Worm (Caenorhabditis elegans) whole organism, young adult: Measurements from ENCODE around the gene F14H8.2.

ENCODE experiments used
- B0336.3 ChIP-seq: fragments of 200-800 bp; sonication (Bioruptor generic); IDR thresholded peaks from 2 replicates; pipeline ENCODE4 v1.3.6; 2022; ENCODE audit warnings: missing genetic modification characterization, missing compliant biosample characterization
- C06A6.2 ChIP-seq: fragments of 200-800 bp; sonication (Bioruptor generic); conservative IDR thresholded peaks from 2 replicates; pipeline ENCODE4 v1.3.6; 2022; ENCODE audit warnings: missing genetic modification characterization, missing compliant biosample characterization
- F10E7.11 ChIP-seq: sonication (generic microtip); optimal IDR thresholded peaks from 2 replicates; lab custom pipeline; 2017; ENCODE audit warnings: mild to moderate bottlenecking, missing genetic modification characterization, moderate library complexity, missing compliant biosample characterization
- F22D6.2 ChIP-seq: sonication (generic microtip); optimal IDR thresholded peaks from 2 replicates; lab custom pipeline; 2016; ENCODE audit warnings: mild to moderate bottlenecking, missing genetic modification characterization, missing compliant biosample characterization
- F37B4.10 ChIP-seq: fragments of 200-800 bp; sonication (Bioruptor generic); IDR thresholded peaks from 2 replicates; pipeline ENCODE4 v1.3.6; 2022; ENCODE audit warnings: missing genetic modification characterization, missing compliant biosample characterization
- F55B11.4 ChIP-seq: sonication (generic microtip); optimal IDR thresholded peaks from 2 replicates; lab custom pipeline; 2016; ENCODE audit warnings: missing compliant biosample characterization, missing genetic modification characterization, borderline replicate concordance; ENCODE audit not compliant: insufficient read depth
- F57A8.1 ChIP-seq: fragments of 200-800 bp; sonication (Bioruptor generic); optimal IDR thresholded peaks from 2 replicates; lab custom pipeline; 2018; ENCODE audit warnings: mild to moderate bottlenecking, missing genetic modification characterization, moderate library complexity, missing compliant biosample characterization
- T07F8.4 ChIP-seq: sonication (generic microtip); optimal IDR thresholded peaks from 2 replicates; lab custom pipeline; 2016; ENCODE audit warnings: mild to moderate bottlenecking, missing genetic modification characterization, moderate library complexity, missing compliant biosample characterization
- Y53F4B.3 ChIP-seq: fragments of 200-800 bp; sonication (Bioruptor generic); IDR thresholded peaks from 2 replicates; pipeline ENCODE4 v1.3.6; 2022; ENCODE audit warnings: missing genetic modification reagents, missing genetic modification characterization, missing compliant biosample characterization
- Y67H2A.10 ChIP-seq: fragments of 200-800 bp; sonication (Bioruptor generic); conservative IDR thresholded peaks from 2 replicates; pipeline ENCODE4 v1.3.6; 2022; ENCODE audit warnings: missing genetic modification reagents, missing genetic modification characterization, missing compliant biosample characterization
- Y79H2A.3 ChIP-seq: fragments of 200-800 bp; sonication (Bioruptor generic); conservative IDR thresholded peaks from 2 replicates; pipeline ENCODE4 v1.3.6; 2022; ENCODE audit warnings: missing genetic modification reagents, missing genetic modification characterization, missing compliant biosample characterization
- Y95B8A.8 ChIP-seq: fragments of 200-800 bp; sonication (Bioruptor generic); IDR thresholded peaks from 2 replicates; pipeline ENCODE4 v1.3.6; 2022; ENCODE audit warnings: missing genetic modification reagents, missing genetic modification characterization, missing compliant biosample characterization
- attf-3 ChIP-seq: fragments of 200-800 bp; sonication (Bioruptor generic); conservative IDR thresholded peaks from 2 replicates; pipeline ENCODE4 v1.3.6; 2022; ENCODE audit warnings: missing genetic modification reagents, missing genetic modification characterization, missing compliant biosample characterization
- attf-5 ChIP-seq: fragments of 200-800 bp; sonication (Bioruptor generic); optimal IDR thresholded peaks from 2 replicates; lab custom pipeline; 2018; ENCODE audit warnings: mild to moderate bottlenecking, missing genetic modification characterization, missing compliant biosample characterization
- bed-1 ChIP-seq: fragments of 200-800 bp; sonication (Bioruptor generic); IDR thresholded peaks from 2 replicates; pipeline ENCODE4 v1.3.6; 2022; ENCODE audit warnings: missing genetic modification reagents, missing genetic modification characterization, missing compliant biosample characterization
- ccch-3 ChIP-seq: fragments of 200-800 bp; sonication (Bioruptor generic); optimal IDR thresholded peaks from 2 replicates; lab custom pipeline; 2018; ENCODE audit warnings: mild to moderate bottlenecking, missing genetic modification characterization, missing compliant biosample characterization
- cebp-1 ChIP-seq, 2 experiments: fragments of 200-800 bp in 1 of 2; sonication (Bioruptor generic) in 1 of 2; sonication (generic microtip) in 1 of 2; IDR thresholded peaks in 1 of 2; optimal IDR thresholded peaks in 1 of 2; 2 replicates each; pipeline versions ENCODE4 v1.3.6 to Lab custom; 2017 to 2022; ENCODE audit warnings: missing compliant biosample characterization in 2 of 2, missing genetic modification characterization in 2 of 2, mild to moderate bottlenecking in 1 of 2, missing genetic modification reagents in 1 of 2, moderate library complexity in 1 of 2
- cebp-2 ChIP-seq: fragments of 200-800 bp; sonication (Bioruptor generic); IDR thresholded peaks from 2 replicates; pipeline ENCODE4 v1.3.6; 2022; ENCODE audit warnings: missing genetic modification characterization, missing compliant biosample characterization
- ceh-27 ChIP-seq: fragments of 200-800 bp; sonication (Bioruptor generic); optimal IDR thresholded peaks from 2 replicates; lab custom pipeline; 2018; ENCODE audit warnings: mild to moderate bottlenecking, missing genetic modification characterization, moderate library complexity, missing compliant biosample characterization
- dpl-1 ChIP-seq: fragments of 150-350 bp; optimal IDR thresholded peaks from 2 replicates; lab custom pipeline; 2014; ENCODE audit warnings: missing biosample characterization, missing genetic modification reagents, missing genetic modification characterization
- egl-44 ChIP-seq: fragments of 200-800 bp; sonication (Bioruptor generic); IDR thresholded peaks from 2 replicates; pipeline ENCODE4 v1.3.6; 2022; ENCODE audit warnings: missing genetic modification reagents, missing genetic modification characterization, missing compliant biosample characterization
- fkh-3 ChIP-seq: sonication (generic microtip); optimal IDR thresholded peaks from 2 replicates; lab custom pipeline; 2016; ENCODE audit warnings: mild to moderate bottlenecking, missing genetic modification characterization, missing compliant biosample characterization
- gei-17 ChIP-seq: fragments of 200-800 bp; sonication (Bioruptor generic); optimal IDR thresholded peaks from 2 replicates; lab custom pipeline; 2018; ENCODE audit warnings: mild to moderate bottlenecking, missing genetic modification characterization, missing compliant biosample characterization
- him-1 ChIP-seq: sonication (generic microtip); optimal IDR thresholded peaks from 2 replicates; lab custom pipeline; 2016; ENCODE audit warnings: missing genotype, missing genetic modification reagents, missing genetic modification characterization, missing compliant biosample characterization
- hlh-12 ChIP-seq: sonication (generic microtip); optimal IDR thresholded peaks from 2 replicates; lab custom pipeline; 2016; ENCODE audit warnings: missing genetic modification characterization, missing compliant biosample characterization
- hmg-1.2 ChIP-seq: fragments of 200-800 bp; sonication (Bioruptor generic); IDR thresholded peaks from 2 replicates; pipeline ENCODE4 v1.3.6; 2022; ENCODE audit warnings: missing genetic modification reagents, missing genetic modification characterization, missing compliant biosample characterization
- hsf-1 ChIP-seq: fragments of 200-800 bp; sonication (Bioruptor generic); IDR thresholded peaks from 2 replicates; pipeline ENCODE4 v1.3.6; 2022; ENCODE audit warnings: missing genetic modification reagents, missing genetic modification characterization, missing compliant biosample characterization
- lag-1 ChIP-seq: fragments of 200-800 bp; sonication (Bioruptor generic); IDR thresholded peaks from 2 replicates; pipeline ENCODE4 v1.3.6; 2022; ENCODE audit warnings: missing genetic modification reagents, missing genetic modification characterization, missing compliant biosample characterization
- lsl-1 ChIP-seq: fragments of 200-800 bp; sonication (Bioruptor generic); optimal IDR thresholded peaks from 2 replicates; lab custom pipeline; 2018; ENCODE audit warnings: mild to moderate bottlenecking, missing genetic modification characterization, moderate library complexity, missing compliant biosample characterization
- lsy-27 ChIP-seq: sonication (generic microtip); optimal IDR thresholded peaks from 2 replicates; lab custom pipeline; 2017; ENCODE audit warnings: missing genetic modification characterization, mild to moderate bottlenecking, missing compliant biosample characterization, antibody characterized with exemption, missing genotype, borderline replicate concordance; ENCODE audit not compliant: insufficient read depth
- madf-3 ChIP-seq: fragments of 200-800 bp; sonication (Bioruptor generic); IDR thresholded peaks from 2 replicates; pipeline ENCODE4 v1.3.6; 2022; ENCODE audit warnings: missing genetic modification reagents, missing genetic modification characterization, missing compliant biosample characterization
- mcd-1 ChIP-seq: fragments of 200-800 bp; sonication (Bioruptor generic); IDR thresholded peaks from 2 replicates; pipeline ENCODE4 v1.3.6; 2022; ENCODE audit warnings: missing genetic modification reagents, missing genetic modification characterization, missing compliant biosample characterization
- mel-28 ChIP-seq: sonication (generic microtip); optimal IDR thresholded peaks from 2 replicates; lab custom pipeline; 2016; ENCODE audit warnings: borderline replicate concordance, mild to moderate bottlenecking, missing genetic modification characterization, missing compliant biosample characterization
- nfya-1 ChIP-seq: sonication (generic microtip); optimal IDR thresholded peaks from 2 replicates; lab custom pipeline; 2017; ENCODE audit warnings: antibody characterized with exemption, missing compliant biosample characterization, missing genetic modification characterization, borderline replicate concordance; ENCODE audit not compliant: insufficient read depth
- nhr-120 ChIP-seq: fragments of 200-800 bp; sonication (Bioruptor generic); IDR thresholded peaks from 2 replicates; pipeline ENCODE4 v1.3.6; 2022; ENCODE audit warnings: missing genetic modification characterization, missing compliant biosample characterization
- nhr-80 ChIP-seq: sonication (generic microtip); optimal IDR thresholded peaks from 2 replicates; lab custom pipeline; 2016; ENCODE audit warnings: missing genetic modification characterization, missing compliant biosample characterization
- nhr-90 ChIP-seq: sonication (generic microtip); optimal IDR thresholded peaks from 2 replicates; lab custom pipeline; 2016; ENCODE audit warnings: missing genotype, mild to moderate bottlenecking, missing genetic modification characterization, missing compliant biosample characterization
- pha-4 ChIP-seq: fragments of 150-350 bp; sonication (generic microtip); optimal IDR thresholded peaks from 2 replicates; lab custom pipeline; 2014; ENCODE audit warnings: missing biosample characterization, missing genetic modification reagents, missing genetic modification characterization
- rcor-1 ChIP-seq: fragments of 200-800 bp; sonication (Bioruptor generic); IDR thresholded peaks from 2 replicates; pipeline ENCODE4 v1.3.6; 2022; ENCODE audit warnings: missing genetic modification reagents, missing genetic modification characterization, missing compliant biosample characterization
- repo-1 ChIP-seq: sonication (generic microtip); optimal IDR thresholded peaks from 2 replicates; lab custom pipeline; 2017; ENCODE audit warnings: mild to moderate bottlenecking, missing genetic modification characterization, missing compliant biosample characterization
- snpc-1.1 ChIP-seq: sonication (generic microtip); optimal IDR thresholded peaks from 2 replicates; lab custom pipeline; 2017; ENCODE audit warnings: missing genetic modification characterization, mild to moderate bottlenecking, missing compliant biosample characterization, antibody characterized with exemption, moderate library complexity, missing genotype, missing genetic modification reagents; ENCODE audit not compliant: insufficient read depth
- snpc-3.4 ChIP-seq: sonication (generic microtip); optimal IDR thresholded peaks from 2 replicates; lab custom pipeline; 2017; ENCODE audit warnings: missing genetic modification characterization, mild to moderate bottlenecking, missing compliant biosample characterization, antibody characterized with exemption, moderate library complexity, missing genotype, missing genetic modification reagents
- sptf-2 ChIP-seq: fragments of 200-800 bp; sonication (Bioruptor generic); optimal IDR thresholded peaks from 2 replicates; lab custom pipeline; 2018; ENCODE audit warnings: mild to moderate bottlenecking, missing genetic modification characterization, missing compliant biosample characterization
- xnd-1 ChIP-seq: sonication (generic microtip); optimal IDR thresholded peaks from 2 replicates; lab custom pipeline; 2016; ENCODE audit warnings: missing genotype, missing genetic modification reagents, missing genetic modification characterization, missing compliant biosample characterization
- zfh-2 ChIP-seq: fragments of 200-800 bp; sonication (Bioruptor generic); conservative IDR thresholded peaks from 2 replicates; pipeline ENCODE4 v1.3.6; 2022; ENCODE audit warnings: missing genetic modification reagents, missing genetic modification characterization, missing compliant biosample characterization
- zim-3 ChIP-seq: sonication (generic microtip); optimal IDR thresholded peaks from 2 replicates; lab custom pipeline; 2017; ENCODE audit warnings: mild to moderate bottlenecking, missing genetic modification characterization, moderate library complexity, missing compliant biosample characterization
- ztf-18 ChIP-seq: sonication (generic microtip); optimal IDR thresholded peaks from 2 replicates; lab custom pipeline; 2016; ENCODE audit warnings: missing genotype, mild to moderate bottlenecking, missing genetic modification characterization, missing compliant biosample characterization
- ztf-3 ChIP-seq: fragments of 200-800 bp; sonication (Bioruptor generic); optimal IDR thresholded peaks from 2 replicates; lab custom pipeline; 2018; ENCODE audit warnings: mild to moderate bottlenecking, missing genetic modification characterization, missing compliant biosample characterization

Gene F14H8.2

DNA sequence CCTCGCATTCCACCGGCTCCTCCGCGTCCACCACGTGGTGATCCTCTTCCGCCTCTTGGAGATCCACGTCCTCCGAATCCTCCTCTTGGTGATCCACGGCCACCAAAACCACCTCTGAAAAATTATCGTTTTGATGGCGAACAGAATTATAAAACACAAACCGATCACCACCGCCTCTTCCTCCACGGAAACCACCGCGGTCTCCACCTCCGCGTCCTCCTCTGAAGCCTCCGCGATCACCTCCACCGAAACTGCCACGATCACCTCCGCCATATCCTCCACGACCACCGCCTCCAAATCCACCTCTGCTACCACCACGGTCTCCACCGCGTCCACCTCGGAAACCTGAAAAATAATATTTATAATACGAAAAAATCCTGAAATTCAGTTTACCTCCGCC is 18.6 kb downstream of the F14H8.2 start (continued):
- TF ChIP-seq Y67H2A.10 (GFP tag; lab: Robert Waterston, UW) (no peak), sptf-2 (GFP tag; lab: Kevin White, UChicago) (peak; percentile 2), zim-3 (no peak), ccch-3 (GFP tag; lab: Kevin White, UChicago) (no peak), dpl-1 (GFP tag; lab: Kevin White, UChicago) (no peak), nhr-120 (GFP tag; lab: Robert Waterston, UW) (no peak), hmg-1.2 (GFP tag; lab: Robert Waterston, UW) (no peak), Y53F4B.3 (GFP tag; lab: Robert Waterston, UW) (no peak), hlh-12 (tag; lab: Kevin White, UChicago) (no peak), snpc-1.1 (tag; lab: Kevin White, UChicago) (no peak), rcor-1 (GFP tag; lab: Robert Waterston, UW) (no peak), cebp-2 (no peak), F10E7.11 (tag; lab: Kevin White, UChicago) (no peak), hsf-1 (GFP tag; lab: Robert Waterston, UW) (peak; percentile 5; the same call in 1 of the 2 replicates), lag-1 (GFP tag; lab: Robert Waterston, UW) (no peak), gei-17 (GFP tag; lab: Kevin White, UChicago) (no peak), fkh-3 (tag; lab: Kevin White, UChicago) (no peak), B0336.3 (no peak), ceh-27 (no peak), lsl-1 (GFP tag; lab: Kevin White, UChicago) (no peak), Y79H2A.3 (no peak), madf-3 (no peak), attf-3 (no peak), C06A6.2 (GFP tag; lab: Robert Waterston, UW) (no peak), attf-5 (no peak), him-1 (no peak), nhr-80 (tag; lab: Kevin White, UChicago) (no peak), F37B4.10 (no peak), pha-4 (tag; lab: Kevin White, UChicago) (no peak), bed-1 (GFP tag; lab: Robert Waterston, UW) (no peak), cebp-1 (GFP tag; IDR thresholded peaks at IDR 0.05; lab: Robert Waterston, UW) (no peak), cebp-1 (tag; optimal IDR thresholded peaks at IDR 0.05; lab: Kevin White, UChicago) (no peak), lsy-27 (tag; lab: Kevin White, UChicago) (no peak), F57A8.1 (GFP tag; lab: Kevin White, UChicago) (peak; percentile 20), T07F8.4 (tag; lab: Kevin White, UChicago) (no peak), egl-44 (no peak), mel-28 (tag; lab: Kevin White, UChicago) (no peak), zfh-2 (GFP tag; lab: Robert Waterston, UW) (peak; percentile 87), nhr-90 (tag; lab: Kevin White, UChicago) (no peak)

DNA sequence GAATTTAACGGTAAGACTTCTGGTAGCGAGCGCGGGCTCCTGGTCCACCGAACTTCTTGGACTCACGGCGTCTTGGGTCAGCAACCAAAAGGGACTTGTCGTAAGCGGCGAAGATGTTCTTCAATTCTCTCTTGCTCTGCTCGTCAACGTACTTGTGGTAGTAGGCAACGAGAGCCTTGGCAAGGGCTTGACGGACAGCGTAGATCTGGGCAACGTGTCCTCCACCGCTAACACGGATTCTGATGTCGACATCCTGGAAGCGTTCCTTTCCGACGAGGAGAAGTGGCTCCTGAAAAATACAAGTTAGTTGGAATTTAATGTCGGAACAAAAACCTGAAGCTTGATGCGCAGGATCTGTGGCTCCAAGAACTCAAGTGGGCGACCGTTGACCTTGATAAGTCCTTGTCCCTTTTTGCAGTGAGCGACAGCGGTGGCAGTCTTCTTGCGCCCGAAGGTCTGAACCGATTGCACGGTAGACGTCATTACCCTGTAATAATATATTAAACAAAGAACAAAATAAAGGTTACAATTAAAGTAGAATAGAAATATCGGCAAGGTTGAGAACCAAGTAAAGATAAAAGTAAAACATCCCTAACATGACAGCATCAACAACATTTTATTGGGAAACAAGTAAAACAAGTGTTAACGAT is 19.9 kb downstream of the F14H8.2 start, which contains the start of gene rps-16:
rps-16 (minus strand) TSS at position 487 of the 650 bp plus-strand sequence.
- TF ChIP-seq mcd-1 (GFP tag; lab: Robert Waterston, UW): peak; percentile 67
- peak; percentile 44 for TF ChIP-seq snpc-3.4 (tag; lab: Kevin White, UChicago)
- TF ChIP-seq attf-5: no peak
- no peak for TF ChIP-seq F55B11.4 (tag; lab: Kevin White, UChicago)
- TF ChIP-seq cebp-1 (GFP tag; IDR thresholded peaks at IDR 0.05; lab: Robert Waterston, UW): no peak
- peak; percentile 40 for TF ChIP-seq cebp-1 (tag; optimal IDR thresholded peaks at IDR 0.05; lab: Kevin White, UChicago)
- TF ChIP-seq xnd-1 (tag; lab: Kevin White, UChicago): peak; percentile 9
- TF ChIP-seq B0336.3: peak; percentile 79; the same call in 1 of the 2 replicates
- TF ChIP-seq ztf-18 (tag; lab: Kevin White, UChicago): peak; percentile 10
- no peak for TF ChIP-seq ztf-3 (GFP tag; lab: Kevin White, UChicago)
- TF ChIP-seq Y95B8A.8: 0 out of 2 replicates have a peak, but pooled peaks have one; percentile 8
- no peak for TF ChIP-seq Y53F4B.3 (GFP tag; lab: Robert Waterston, UW)
- TF ChIP-seq F22D6.2: no peak
- no peak for TF ChIP-seq repo-1 (tag; lab: Kevin White, UChicago)
- TF ChIP-seq nfya-1 (tag; lab: Kevin White, UChicago): no peak
